Fruit fly (Drosophila melanogaster): ENCODE data around the gene CG7031.

- TF ChIP-seq trh (GFP tag; optimal IDR thresholded peaks at IDR 0.05) (no peak), nerfin-1 (tag; optimal IDR thresholded peaks at IDR 0.05) (no peak), sima (GFP tag; optimal IDR thresholded peaks at IDR 0.05) (no peak), CG3995 (GFP tag; optimal IDR thresholded peaks at IDR 0.05) (no peak), CG14710 (tag; optimal IDR thresholded peaks at IDR 0.05) (no peak), Gug (GFP tag; IDR thresholded peaks at IDR 0.05) (no peak), HLH3B (GFP tag; IDR thresholded peaks at IDR 0.05) (no peak), Blimp-1 (GFP tag; optimal IDR thresholded peaks at IDR 0.05) (no peak), CG6689 (GFP tag; IDR thresholded peaks at IDR 0.05) (no peak)
Measured at dm6 chr3R:22768633-22769032, 35.5 kb upstream of the CG7031 start, which contains the start of gene CG43091.
